Worm (Caenorhabditis elegans): Measurements from ENCODE around the gene cla-1.

cla-1 gene

ce11 chrIV:7551254-7551653, 37.5 kb upstream of the cla-1 start:
- TF ChIP-seq gmeb-2 (tag; optimal IDR thresholded peaks at IDR 0.05) (no peak), unc-42 (tag; optimal IDR thresholded peaks at IDR 0.05) (no peak), C38D4.7 (GFP tag; optimal IDR thresholded peaks at IDR 0.05) (no peak), tbx-7 (tag; optimal IDR thresholded peaks at IDR 0.05) (no peak), npax-4 (tag; optimal IDR thresholded peaks at IDR 0.05) (no peak), K09A11.1 (tag; optimal IDR thresholded peaks at IDR 0.05; ENCODE audit: insufficient read depth) (no peak), ceh-14 (tag; optimal IDR thresholded peaks at IDR 0.05) (no peak), hlh-30 (tag; optimal IDR thresholded peaks at IDR 0.05; ENCODE audit: insufficient read depth) (no peak), madf-2 (tag; optimal IDR thresholded peaks at IDR 0.05) (no peak), unc-86 (tag; optimal IDR thresholded peaks at IDR 0.05) (no peak), ref-2 (tag; optimal IDR thresholded peaks at IDR 0.05) (no peak), pha-2 (tag; optimal IDR thresholded peaks at IDR 0.05) (no peak), elt-2 (tag; optimal IDR thresholded peaks at IDR 0.05) (no peak), ahr-1 (tag; optimal IDR thresholded peaks at IDR 0.05) (no peak), unc-55 (GFP tag; optimal IDR thresholded peaks at IDR 0.05) (no peak), rnt-1 (tag; optimal IDR thresholded peaks at IDR 0.05) (no peak), nhr-11 (tag; optimal IDR thresholded peaks at IDR 0.05) (no peak), ama-1 (optimal IDR thresholded peaks at IDR 0.05) (no peak)

ce11 chrIV:7552100-7552499, 36.6 kb upstream of the cla-1 start:
- TF ChIP-seq F13H6.1 (tag; optimal IDR thresholded peaks at IDR 0.05) (no peak), pax-1 (tag; optimal IDR thresholded peaks at IDR 0.05) (no peak), ttx-3 (tag; optimal IDR thresholded peaks at IDR 0.05) (no peak), unc-55 (GFP tag; optimal IDR thresholded peaks at IDR 0.05) (no peak), lim-6 (tag; optimal IDR thresholded peaks at IDR 0.05) (no peak), hlh-13 (GFP tag; optimal IDR thresholded peaks at IDR 0.05) (no peak), elt-2 (tag; optimal IDR thresholded peaks at IDR 0.05) (no peak), pag-3 (tag; optimal IDR thresholded peaks at IDR 0.05; ENCODE audit: borderline replicate concordance) (no peak), sox-2 (GFP tag; IDR thresholded peaks at IDR 0.05) (no peak), unc-86 (tag; optimal IDR thresholded peaks at IDR 0.05) (no peak), ceh-18 (tag; optimal IDR thresholded peaks at IDR 0.05) (no peak), syd-9 (tag; optimal IDR thresholded peaks at IDR 0.05) (no peak), ceh-6 (GFP tag; optimal IDR thresholded peaks at IDR 0.05) (no peak), ceh-24 (tag; optimal IDR thresholded peaks at IDR 0.05) (no peak), ceh-30 (tag; optimal IDR thresholded peaks at IDR 0.05) (no peak), rnt-1 (tag; optimal IDR thresholded peaks at IDR 0.05) (no peak), unc-42 (tag; optimal IDR thresholded peaks at IDR 0.05) (no peak)

- peak; percentile 33 for TF ChIP-seq nfya-1 (tag; optimal IDR thresholded peaks at IDR 0.05)
- no peak for TF ChIP-seq lim-6 (tag; optimal IDR thresholded peaks at IDR 0.05)
- TF ChIP-seq elt-2 (tag; optimal IDR thresholded peaks at IDR 0.05) = peak; percentile 82
Observed at ce11 chrIV:7552958-7553553, 35.7 kb upstream of the cla-1 start, which contains the start of gene dif-1. TSS of gene dif-1 (minus strand) at chrIV:7553008.

- TF ChIP-seq ceh-48 (tag; optimal IDR thresholded peaks at IDR 0.05) (no peak), zip-5 (tag; optimal IDR thresholded peaks at IDR 0.05) (no peak), ama-1 (optimal IDR thresholded peaks at IDR 0.05) (no peak), nhr-11 (tag; optimal IDR thresholded peaks at IDR 0.05) (no peak), T23F11.4 (GFP tag; optimal IDR thresholded peaks at IDR 0.05) (no peak), C08G9.2 (tag; optimal IDR thresholded peaks at IDR 0.05) (no peak), ceh-24 (tag; optimal IDR thresholded peaks at IDR 0.05) (no peak), lim-6 (tag; optimal IDR thresholded peaks at IDR 0.05) (no peak), ceh-19 (GFP tag; optimal IDR thresholded peaks at IDR 0.05) (no peak), pha-4 (tag; optimal IDR thresholded peaks at IDR 0.05) (no peak), npax-4 (tag; optimal IDR thresholded peaks at IDR 0.05) (no peak), ref-2 (tag; optimal IDR thresholded peaks at IDR 0.05) (no peak), eyg-1 (tag; optimal IDR thresholded peaks at IDR 0.05) (no peak), Y22D7AL.16 (tag; optimal IDR thresholded peaks at IDR 0.05) (no peak), dve-1 (tag; optimal IDR thresholded peaks at IDR 0.05) (no peak)
Observed at ce11 chrIV:7554351-7554750, 34.4 kb upstream of the cla-1 start, which contains the start of gene F49E8.6. TSS of gene F49E8.6 (minus strand) at chrIV:7554667.

All from whole organism, late embryonic.